Worm (Caenorhabditis elegans): ENCODE results near the gene B0432.8.

B0432.8 gene

DNA sequence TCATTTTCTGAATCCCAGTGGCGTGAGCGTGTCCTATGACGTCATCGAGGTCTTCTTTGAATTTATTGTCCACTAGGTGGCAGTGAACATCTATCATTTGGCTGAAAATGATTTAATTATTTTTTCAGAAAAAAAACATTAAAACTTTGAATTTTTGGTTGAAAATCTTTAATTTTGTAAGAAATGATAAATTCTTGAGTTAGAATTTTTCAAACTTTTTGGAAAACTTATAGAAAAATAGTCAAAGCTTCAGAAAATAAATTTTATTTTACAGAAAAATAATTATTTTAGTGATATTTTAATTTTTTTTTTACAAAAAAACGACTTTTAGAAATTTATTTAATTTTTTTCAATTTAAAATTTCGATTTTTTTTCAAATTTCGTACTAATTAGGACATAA is at the start of gene B0432.8:
B0432.8 (minus strand) TSS at position 101 of the 400 bp plus-strand sequence.
- TF ChIP-seq dmd-4 (tag; optimal IDR thresholded peaks at IDR 0.05) (no peak), nhr-237 (tag; optimal IDR thresholded peaks at IDR 0.05) (no peak), ceh-82 (tag; optimal IDR thresholded peaks at IDR 0.05) (no peak), lin-39 (tag; optimal IDR thresholded peaks at IDR 0.05) (no peak), peb-1 (tag; optimal IDR thresholded peaks at IDR 0.05) (no peak), nhr-25 (tag; optimal IDR thresholded peaks at IDR 0.05) (no peak), snpc-4 (tag; optimal IDR thresholded peaks at IDR 0.05) (no peak), sma-9 (GFP tag; optimal IDR thresholded peaks at IDR 0.05) (no peak), sma-9 (tag; optimal IDR thresholded peaks at IDR 0.05) (no peak), nhr-10 (tag; optimal IDR thresholded peaks at IDR 0.05) (no peak), R02D3.7 (tag; optimal IDR thresholded peaks at IDR 0.05) (no peak), nhr-12 (tag; optimal IDR thresholded peaks at IDR 0.05) (no peak), nhr-21 (tag; optimal IDR thresholded peaks at IDR 0.05) (no peak), nhr-23 (tag; optimal IDR thresholded peaks at IDR 0.05) (no peak)

DNA sequence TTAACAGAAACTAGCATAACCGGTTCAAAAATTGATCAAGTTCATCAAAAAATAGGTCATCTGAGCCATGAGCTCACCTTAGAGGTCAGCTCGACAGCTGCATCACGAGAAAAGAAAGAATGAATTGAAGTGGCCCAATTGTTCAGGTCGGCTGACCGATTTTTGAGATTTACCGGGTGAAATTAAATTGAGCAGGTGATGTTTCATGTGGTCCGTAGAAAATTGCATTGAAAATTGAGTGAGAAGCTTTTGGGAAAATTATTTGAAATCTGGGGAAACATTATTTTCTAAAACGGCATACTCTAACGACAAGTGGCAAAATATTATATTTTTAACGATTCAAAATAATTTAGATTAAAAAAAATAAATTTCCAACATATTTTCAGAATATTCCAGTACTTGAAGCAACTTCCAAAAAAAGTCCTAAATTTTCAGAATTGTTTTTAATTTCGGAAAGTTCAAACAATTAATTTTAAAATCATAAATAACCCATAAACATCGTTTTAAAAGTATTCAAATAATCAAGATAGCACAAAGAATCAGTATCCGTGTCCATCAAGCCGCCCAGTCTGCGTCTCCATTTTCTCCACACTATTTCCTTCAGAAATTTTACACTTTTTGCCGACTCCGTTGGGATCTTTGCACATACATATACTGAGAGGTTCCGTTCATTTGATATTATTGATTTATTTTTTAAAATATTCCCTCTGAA is 47.3 kb upstream of the B0432.8 start, which contains the start of gene sgcb-1:
sgcb-1 (plus strand) TSS at position 662 of the 712 bp plus-strand sequence.
- TF ChIP-seq nhr-129 (tag; optimal IDR thresholded peaks at IDR 0.05) (peak; percentile 34), elt-3 (tag; optimal IDR thresholded peaks at IDR 0.05) (no peak)

ce11 chrII:323048-323776 is 44.7 kb upstream of the B0432.8 start, which contains the start of gene K01A2.10:
Gene K01A2.10 (minus strand): TSS chrII:323098.
- TF ChIP-seq lin-39 (tag; optimal IDR thresholded peaks at IDR 0.05) (no peak), F13H6.1 (tag; optimal IDR thresholded peaks at IDR 0.05) (peak; percentile 32), crh-2 (tag; optimal IDR thresholded peaks at IDR 0.05) (peak; percentile 46), zag-1 (tag; optimal IDR thresholded peaks at IDR 0.05) (peak; percentile 73), mab-5 (tag; optimal IDR thresholded peaks at IDR 0.05) (peak; percentile 36), nhr-129 (tag; optimal IDR thresholded peaks at IDR 0.05) (peak; percentile 88), nhr-12 (tag; optimal IDR thresholded peaks at IDR 0.05) (no peak), sem-4 (tag; optimal IDR thresholded peaks at IDR 0.05) (peak; percentile 68), fos-1 (tag; optimal IDR thresholded peaks at IDR 0.05) (peak; percentile 42), elt-1 (tag; optimal IDR thresholded peaks at IDR 0.05) (no peak), lsy-2 (tag; optimal IDR thresholded peaks at IDR 0.05) (peak in 1 of 2 experiments; percentile 59), unc-62 (GFP tag; optimal IDR thresholded peaks at IDR 0.05) (no peak), sma-3 (GFP tag; optimal IDR thresholded peaks at IDR 0.05) (no peak), nhr-10 (tag; optimal IDR thresholded peaks at IDR 0.05) (no peak), Y55F3AM.14 (GFP tag; optimal IDR thresholded peaks at IDR 0.05) (no peak), lin-13 (GFP tag; optimal IDR thresholded peaks at IDR 0.05) (peak; percentile 30), snpc-4 (tag; optimal IDR thresholded peaks at IDR 0.05) (no peak), nhr-21 (tag; optimal IDR thresholded peaks at IDR 0.05) (no peak), nhr-25 (tag; optimal IDR thresholded peaks at IDR 0.05) (peak; percentile 26), ztf-4 (tag; optimal IDR thresholded peaks at IDR 0.05) (peak; percentile 14), unc-39 (tag; optimal IDR thresholded peaks at IDR 0.05) (no peak), ceh-16 (tag; optimal IDR thresholded peaks at IDR 0.05) (no peak), ztf-11 (tag; optimal IDR thresholded peaks at IDR 0.05) (no peak), skn-1 (tag; optimal IDR thresholded peaks at IDR 0.05) (no peak), lin-11 (tag; optimal IDR thresholded peaks at IDR 0.05) (peak; percentile 29), dmd-4 (tag; optimal IDR thresholded peaks at IDR 0.05) (no peak), alr-1 (tag; optimal IDR thresholded peaks at IDR 0.05) (no peak), mbf-1 (tag; optimal IDR thresholded peaks at IDR 0.05) (no peak), blmp-1 (tag; optimal IDR thresholded peaks at IDR 0.05; ENCODE audit: insufficient read depth) (no peak), aly-2 (tag; optimal IDR thresholded peaks at IDR 0.05) (no peak), elt-3 (tag; optimal IDR thresholded peaks at IDR 0.05) (no peak), mdl-1 (tag; optimal IDR thresholded peaks at IDR 0.05) (no peak), ZK546.5 (tag; optimal IDR thresholded peaks at IDR 0.05) (no peak), egl-27 (tag; optimal IDR thresholded peaks at IDR 0.05) (peak; percentile 68), sma-9 (GFP tag; optimal IDR thresholded peaks at IDR 0.05) (peak; percentile 38), sma-9 (tag; optimal IDR thresholded peaks at IDR 0.05) (no peak), nhr-6 (tag; optimal IDR thresholded peaks at IDR 0.05) (peak; percentile 26), nhr-77 (tag; optimal IDR thresholded peaks at IDR 0.05) (no peak), C34F6.9 (tag; optimal IDR thresholded peaks at IDR 0.05) (peak; percentile 78), unc-55 (GFP tag; optimal IDR thresholded peaks at IDR 0.05) (peak; percentile 94)
